Worm (Caenorhabditis elegans) whole organism, L2 larva: ENCODE data around the gene F47G3.4.

Source experiments
- blmp-1 ChIP-seq: sonication (generic microtip); optimal IDR thresholded peaks from 2 replicates; lab custom pipeline; 2017; ENCODE audit warnings: missing genetic modification characterization, mild to moderate bottlenecking, missing compliant biosample characterization, antibody characterized with exemption, moderate library complexity; ENCODE audit not compliant: insufficient read depth
- ceh-82 ChIP-seq: fragments of 150-350 bp; optimal IDR thresholded peaks from 2 replicates; lab custom pipeline; 2014; ENCODE audit warnings: missing biosample characterization, missing genetic modification characterization
- nhr-10 ChIP-seq: sonication (generic microtip); optimal IDR thresholded peaks from 2 replicates; lab custom pipeline; 2017; ENCODE audit warnings: missing biosample characterization, missing genetic modification characterization
- nhr-11 ChIP-seq: fragments of 150-350 bp; optimal IDR thresholded peaks from 2 replicates; lab custom pipeline; 2014; ENCODE audit warnings: missing biosample characterization, missing genetic modification characterization
- ztf-11 ChIP-seq: sonication (generic microtip); optimal IDR thresholded peaks from 2 replicates; lab custom pipeline; 2017; ENCODE audit warnings: missing biosample characterization, missing genetic modification characterization

- TF ChIP-seq ztf-11 (tag; lab: Kevin White, UChicago) (no peak), nhr-10 (tag; lab: Kevin White, UChicago) (no peak), nhr-11 (tag; lab: Kevin White, UChicago) (no peak), ceh-82 (no peak), blmp-1 (no peak)
These were observed 46.0 kb upstream of the F47G3.4 start, which contains the start of gene T01B6.1 for ce11 chrX:2335384-2335783.
